Worm (Caenorhabditis elegans) whole organism, L1 larva: Measurements from ENCODE around the gene C02F5.3.
A peak's percentile ranks its signal among the peaks of the same experiment; 100 is the strongest.

ENCODE experiments used
- C04F5.9 ChIP-seq: sonication (generic microtip); optimal IDR thresholded peaks from 2 replicates; lab custom pipeline; 2016; ENCODE audit warnings: missing genetic modification characterization, missing compliant biosample characterization
- C16A3.4 ChIP-seq: fragments of 150-350 bp; optimal IDR thresholded peaks from 2 replicates; lab custom pipeline; 2014; ENCODE audit warnings: missing biosample characterization, missing genetic modification characterization
- C34B4.2 ChIP-seq: sonication (generic microtip); optimal IDR thresholded peaks from 2 replicates; lab custom pipeline; 2017; ENCODE audit warnings: mild to moderate bottlenecking, missing genetic modification characterization, missing compliant biosample characterization
- F16B12.6 ChIP-seq: fragments of 150-350 bp; optimal IDR thresholded peaks from 2 replicates; lab custom pipeline; 2014; ENCODE audit warnings: missing biosample characterization, missing genetic modification characterization
- aly-2 ChIP-seq: fragments of 150-350 bp; optimal IDR thresholded peaks from 2 replicates; lab custom pipeline; 2014; ENCODE audit warnings: missing biosample characterization, missing genetic modification characterization
- ama-1 ChIP-seq: fragments of 150-350 bp; optimal IDR thresholded peaks from 2 replicates; lab custom pipeline; 2014
- blmp-1 ChIP-seq: fragments of 150-350 bp; optimal IDR thresholded peaks from 2 replicates; lab custom pipeline; 2014; ENCODE audit warnings: missing biosample characterization, missing genetic modification characterization
- ceh-8 ChIP-seq: fragments of 200-800 bp; sonication (Bioruptor generic); optimal IDR thresholded peaks from 2 replicates; lab custom pipeline; 2018; ENCODE audit warnings: mild to moderate bottlenecking, missing genetic modification characterization, moderate library complexity, missing compliant biosample characterization
- ceh-90 ChIP-seq: sonication (generic microtip); optimal IDR thresholded peaks from 2 replicates; lab custom pipeline; 2016; ENCODE audit warnings: missing genetic modification characterization, missing compliant biosample characterization
- dpl-1 ChIP-seq, 3 experiments: fragments of 150-350 bp in 2 of 3; sonication (generic microtip) in 1 of 3; optimal IDR thresholded peaks; 2 replicates each; lab custom pipeline; 2014 to 2017; ENCODE audit warnings: missing biosample characterization in 3 of 3, missing genetic modification characterization in 3 of 3, missing genetic modification reagents in 3 of 3
- efl-1 ChIP-seq, 4 experiments: fragments of 150-350 bp; optimal IDR thresholded peaks in 3 of 4; peaks in 1 of 4; 1 replicate in 1 of 4; 2 replicates in 3 of 4; lab custom pipeline; 2014; ENCODE audit warnings: missing biosample characterization in 2 of 4, missing genetic modification characterization in 2 of 4, missing genetic modification reagents in 2 of 4
- egl-13 ChIP-seq: sonication (generic microtip); optimal IDR thresholded peaks from 2 replicates; lab custom pipeline; 2016; ENCODE audit warnings: missing genotype, missing genetic modification reagents, missing genetic modification characterization, missing compliant biosample characterization
- egl-27 ChIP-seq, 2 experiments: fragments of 150-350 bp in 1 of 2; sonication (generic microtip); optimal IDR thresholded peaks; 3 replicates each; lab custom pipeline; 2017 to 2018; ENCODE audit warnings: missing biosample characterization in 2 of 2, missing genetic modification characterization in 2 of 2, missing genetic modification reagents in 2 of 2
- elt-2 ChIP-seq: sonication (generic microtip); optimal IDR thresholded peaks from 2 replicates; lab custom pipeline; 2016; ENCODE audit warnings: missing genetic modification characterization, mild to moderate bottlenecking, inconsistent platforms, missing compliant biosample characterization, missing genetic modification reagents
- fkh-10 ChIP-seq: sonication (generic microtip); optimal IDR thresholded peaks from 2 replicates; lab custom pipeline; 2017; ENCODE audit warnings: missing biosample characterization, missing genetic modification reagents, missing genetic modification characterization
- fkh-8 ChIP-seq: sonication (generic microtip); optimal IDR thresholded peaks from 2 replicates; lab custom pipeline; 2016; ENCODE audit warnings: mild to moderate bottlenecking, missing genetic modification characterization, missing compliant biosample characterization
- fos-1 ChIP-seq: fragments of 150-350 bp; optimal IDR thresholded peaks from 2 replicates; lab custom pipeline; 2014; ENCODE audit warnings: missing biosample characterization, missing genetic modification characterization
- hlh-17 ChIP-seq: fragments of 200-800 bp; sonication (Bioruptor generic); optimal IDR thresholded peaks from 2 replicates; lab custom pipeline; 2018; ENCODE audit warnings: missing genetic modification characterization, mild to moderate bottlenecking, missing compliant biosample characterization, moderate library complexity, borderline replicate concordance
- hlh-4 ChIP-seq: sonication (generic microtip); optimal IDR thresholded peaks from 2 replicates; lab custom pipeline; 2016; ENCODE audit warnings: mild to moderate bottlenecking, missing genetic modification characterization, missing compliant biosample characterization
- hpl-2 ChIP-seq: fragments of 150-350 bp; optimal IDR thresholded peaks from 2 replicates; lab custom pipeline; 2014; ENCODE audit warnings: missing biosample characterization, missing genetic modification reagents, missing genetic modification characterization
- irx-1 ChIP-seq: sonication (generic microtip); optimal IDR thresholded peaks from 2 replicates; lab custom pipeline; 2016; ENCODE audit warnings: missing genetic modification characterization, missing compliant biosample characterization
- jun-1 ChIP-seq: fragments of 150-350 bp; optimal IDR thresholded peaks from 2 replicates; lab custom pipeline; 2014; ENCODE audit warnings: missing biosample characterization, missing genetic modification reagents, missing genetic modification characterization
- lin-13 ChIP-seq: fragments of 150-350 bp; optimal IDR thresholded peaks from 2 replicates; lab custom pipeline; 2014; ENCODE audit warnings: missing biosample characterization, missing genetic modification reagents, missing genetic modification characterization
- lin-15B ChIP-seq: fragments of 150-350 bp; sonication (generic microtip); optimal IDR thresholded peaks from 3 replicates; lab custom pipeline; 2014; ENCODE audit warnings: missing biosample characterization, missing genetic modification characterization
- lin-35 ChIP-seq, 2 experiments: fragments of 150-350 bp; optimal IDR thresholded peaks; 2 replicates each; lab custom pipeline; 2014; ENCODE audit warnings: missing biosample characterization in 2 of 2, missing genetic modification characterization in 2 of 2, missing genetic modification reagents in 2 of 2
- lin-39 ChIP-seq: fragments of 150-350 bp; optimal IDR thresholded peaks from 2 replicates; lab custom pipeline; 2014; ENCODE audit warnings: missing biosample characterization, missing genetic modification reagents, missing genetic modification characterization
- lir-3 ChIP-seq: sonication (generic microtip); optimal IDR thresholded peaks from 2 replicates; lab custom pipeline; 2016; ENCODE audit warnings: mild to moderate bottlenecking, missing genetic modification characterization, moderate library complexity, missing compliant biosample characterization; ENCODE audit not compliant: poor library complexity
- lsy-2 ChIP-seq, 2 experiments: fragments of 150-350 bp; optimal IDR thresholded peaks; 2 replicates each; lab custom pipeline; 2014; ENCODE audit warnings: missing biosample characterization in 2 of 2, missing genetic modification characterization in 2 of 2
- mdl-1 ChIP-seq, 2 experiments: fragments of 150-350 bp; optimal IDR thresholded peaks; 2 replicates each; lab custom pipeline; 2014 to 2017; ENCODE audit warnings: missing biosample characterization in 2 of 2, missing genetic modification characterization in 2 of 2, inconsistent platforms in 1 of 2
- mep-1 ChIP-seq: fragments of 150-350 bp; optimal IDR thresholded peaks from 2 replicates; lab custom pipeline; 2014; ENCODE audit warnings: missing biosample characterization, missing genetic modification characterization
- nhr-19 ChIP-seq: fragments of 200-800 bp; sonication (Bioruptor generic); conservative IDR thresholded peaks from 2 replicates; pipeline ENCODE4 v1.3.6; 2022; ENCODE audit warnings: missing genetic modification characterization, missing compliant biosample characterization
- nhr-20 ChIP-seq: sonication (generic microtip); optimal IDR thresholded peaks from 2 replicates; lab custom pipeline; 2016; ENCODE audit warnings: mild to moderate bottlenecking, missing genetic modification characterization, missing compliant biosample characterization
- nhr-237 ChIP-seq: fragments of 150-350 bp; optimal IDR thresholded peaks from 2 replicates; lab custom pipeline; 2014; ENCODE audit warnings: missing biosample characterization, missing genetic modification characterization
- nhr-28 ChIP-seq: fragments of 150-350 bp; optimal IDR thresholded peaks from 2 replicates; lab custom pipeline; 2014; ENCODE audit warnings: missing biosample characterization, missing genetic modification characterization
- nhr-47 ChIP-seq: sonication (generic microtip); optimal IDR thresholded peaks from 2 replicates; lab custom pipeline; 2016; ENCODE audit warnings: mild to moderate bottlenecking, missing genetic modification characterization, moderate library complexity, missing compliant biosample characterization
- nhr-76 ChIP-seq: sonication (generic microtip); optimal IDR thresholded peaks from 2 replicates; lab custom pipeline; 2017; ENCODE audit warnings: missing biosample characterization, missing genetic modification characterization
- nhr-77 ChIP-seq: fragments of 150-350 bp; optimal IDR thresholded peaks from 2 replicates; lab custom pipeline; 2014; ENCODE audit warnings: missing biosample characterization, missing genetic modification characterization
- nhr-85 ChIP-seq: sonication (generic microtip); peaks from one replicate; lab custom pipeline; 2016; ENCODE audit warnings: missing genetic modification characterization, inconsistent platforms, missing compliant biosample characterization
- nhr-90 ChIP-seq: sonication (generic microtip); optimal IDR thresholded peaks from 2 replicates; lab custom pipeline; 2016; ENCODE audit warnings: mild to moderate bottlenecking, missing genetic modification characterization, missing compliant biosample characterization; ENCODE audit not compliant: poor library complexity
- pag-3 ChIP-seq: sonication (generic microtip); optimal IDR thresholded peaks from 2 replicates; lab custom pipeline; 2017; ENCODE audit warnings: missing genetic modification characterization, mild to moderate bottlenecking, missing compliant biosample characterization, antibody characterized with exemption, borderline replicate concordance; ENCODE audit not compliant: insufficient read depth
- rnt-1 ChIP-seq: sonication (generic microtip); optimal IDR thresholded peaks from 2 replicates; lab custom pipeline; 2016; ENCODE audit warnings: mild to moderate bottlenecking, missing genetic modification characterization, moderate library complexity, missing compliant biosample characterization
- snpc-4 ChIP-seq: fragments of 150-350 bp; optimal IDR thresholded peaks from 2 replicates; lab custom pipeline; 2014; ENCODE audit warnings: missing biosample characterization, missing genetic modification characterization
- sptf-1 ChIP-seq: fragments of 150-350 bp; optimal IDR thresholded peaks from 2 replicates; lab custom pipeline; 2014; ENCODE audit warnings: missing biosample characterization, missing genetic modification characterization
- sup-37 ChIP-seq: fragments of 200-800 bp; sonication (Bioruptor generic); optimal IDR thresholded peaks from 2 replicates; lab custom pipeline; 2018; ENCODE audit warnings: mild to moderate bottlenecking, missing genetic modification characterization, missing compliant biosample characterization
- swsn-7 ChIP-seq: sonication (generic microtip); optimal IDR thresholded peaks from 2 replicates; lab custom pipeline; 2016; ENCODE audit warnings: missing genetic modification characterization, missing compliant biosample characterization
- tlp-1 ChIP-seq: fragments of 150-350 bp; optimal IDR thresholded peaks from 2 replicates; lab custom pipeline; 2014; ENCODE audit warnings: missing biosample characterization, missing genetic modification characterization
- unc-130 ChIP-seq: fragments of 150-350 bp; optimal IDR thresholded peaks from 2 replicates; lab custom pipeline; 2017; ENCODE audit warnings: missing biosample characterization, missing genetic modification characterization, inconsistent platforms
- unc-30 ChIP-seq: sonication (generic microtip); optimal IDR thresholded peaks from 2 replicates; lab custom pipeline; 2017; ENCODE audit warnings: missing biosample characterization, missing genetic modification characterization
- unc-86 ChIP-seq: sonication (generic microtip); optimal IDR thresholded peaks from 2 replicates; lab custom pipeline; 2016; ENCODE audit warnings: missing genetic modification characterization, missing compliant biosample characterization
- unc-98 ChIP-seq: fragments of 200-800 bp; sonication (Bioruptor generic); IDR thresholded peaks from 2 replicates; pipeline ENCODE4 v1.3.6; 2022; ENCODE audit warnings: missing genetic modification characterization, missing compliant biosample characterization
- ztf-4 ChIP-seq: fragments of 150-350 bp; optimal IDR thresholded peaks from 2 replicates; lab custom pipeline; 2014; ENCODE audit warnings: missing biosample characterization, missing genetic modification characterization

The C02F5.3 gene

DNA sequence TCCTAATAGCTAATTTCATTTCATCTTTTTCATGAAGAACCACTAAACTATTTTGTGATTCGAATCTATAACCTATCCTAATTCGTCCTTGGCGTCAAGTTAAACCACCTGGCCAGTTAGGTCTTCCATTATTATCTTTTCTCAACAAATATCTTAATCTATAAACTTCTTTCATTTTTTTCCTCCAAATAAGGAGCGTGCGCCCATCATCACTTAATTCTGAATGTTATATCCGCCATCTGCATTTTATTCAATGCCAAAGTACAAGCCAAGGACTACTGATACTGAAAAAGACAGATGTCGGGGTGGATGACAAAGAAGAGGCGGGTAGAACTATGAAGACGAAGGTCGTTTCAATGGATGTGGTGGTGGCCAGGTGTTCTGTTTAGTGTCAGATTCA, 16.8 kb upstream of the C02F5.3 start (continued):
- TF ChIP-seq lir-3 (no peak), lin-15B (tag; lab: Kevin White, UChicago) (no peak), egl-13 (tag; lab: Kevin White, UChicago) (no peak), unc-98 (GFP tag; lab: Robert Waterston, UW) (no peak), C16A3.4 (tag; lab: Kevin White, UChicago) (no peak), snpc-4 (tag; lab: Kevin White, UChicago) (no peak), F16B12.6 (no peak), unc-30 (tag; lab: Kevin White, UChicago) (no peak), pag-3 (tag; lab: Kevin White, UChicago) (no peak), lin-13 (GFP tag; lab: Kevin White, UChicago) (peak; percentile 11)
- TF ChIP-seq, all 84 proteins: peak for 10

DNA sequence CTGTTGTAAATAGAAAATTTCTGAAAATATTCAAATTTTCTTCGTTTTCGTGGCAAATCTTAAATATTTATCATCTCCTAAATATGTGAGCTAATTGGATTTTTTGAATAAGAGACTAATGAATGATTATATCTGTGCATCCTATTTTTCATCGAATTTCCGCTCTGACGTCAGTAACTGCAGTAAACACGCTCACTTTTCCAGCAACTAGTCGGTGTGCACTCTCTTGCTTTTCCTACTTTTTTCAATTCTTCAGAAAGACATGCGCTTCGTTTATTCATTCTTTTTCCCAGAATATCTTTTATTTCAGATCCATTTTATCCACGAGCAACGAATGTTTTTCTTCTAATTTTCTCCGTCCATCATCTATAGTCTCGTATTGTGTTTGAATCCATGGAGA, 16.2 kb upstream of the C02F5.3 start:
- TF ChIP-seq jun-1 (tag; lab: Kevin White, UChicago) (no peak), efl-1 (optimal IDR thresholded peaks at IDR 0.05; lab: Kevin White, UChicago) (no peak), efl-1 (GFP tag; optimal IDR thresholded peaks at IDR 0.05 in 1 of 2; lab: Kevin White, UChicago) (no peak), ceh-90 (tag; lab: Kevin White, UChicago) (no peak), swsn-7 (peak; percentile 43), fos-1 (tag; lab: Kevin White, UChicago) (no peak), pag-3 (tag; lab: Kevin White, UChicago) (no peak), nhr-28 (no peak), nhr-47 (tag; lab: Kevin White, UChicago) (peak; percentile 70), unc-86 (peak; percentile 91), C16A3.4 (tag; lab: Kevin White, UChicago) (no peak), C34B4.2 (tag; lab: Kevin White, UChicago) (no peak), hlh-17 (GFP tag; lab: Kevin White, UChicago) (no peak), lin-39 (tag; lab: Kevin White, UChicago) (no peak), unc-130 (no peak), nhr-237 (tag; lab: Kevin White, UChicago) (no peak), snpc-4 (tag; lab: Kevin White, UChicago) (no peak), ceh-8 (GFP tag; lab: Kevin White, UChicago) (no peak), aly-2 (tag; lab: Kevin White, UChicago) (no peak), C04F5.9 (no peak), nhr-77 (tag; lab: Kevin White, UChicago) (no peak), fkh-8 (tag; lab: Kevin White, UChicago) (peak; percentile 71), dpl-1 (GFP tag; optimal IDR thresholded peaks at IDR 0.05; lab: Kevin White, UChicago) (no peak), elt-2 (tag; lab: Kevin White, UChicago) (no peak), hpl-2 (GFP tag; lab: Kevin White, UChicago) (no peak), nhr-19 (no peak), irx-1 (tag; lab: Kevin White, UChicago) (no peak), unc-98 (GFP tag; lab: Robert Waterston, UW) (no peak), lin-13 (GFP tag; lab: Kevin White, UChicago) (no peak), fkh-10 (no peak), mdl-1 (tag; optimal IDR thresholded peaks at IDR 0.05; lab: Kevin White, UChicago) (no peak), mep-1 (tag; lab: Kevin White, UChicago) (no peak), nhr-76 (no peak), blmp-1 (tag; lab: Kevin White, UChicago) (no peak), ama-1 (no peak), nhr-20 (tag; lab: Kevin White, UChicago) (no peak), lin-35 (GFP tag; optimal IDR thresholded peaks at IDR 0.05; lab: Kevin White, UChicago) (no peak), nhr-85 (tag; lab: Kevin White, UChicago) (no peak), sup-37 (GFP tag; lab: Kevin White, UChicago) (no peak), egl-27 (tag; optimal IDR thresholded peaks at IDR 0.05; lab: Kevin White, UChicago) (no peak), lsy-2 (tag; optimal IDR thresholded peaks at IDR 0.05; lab: Kevin White, UChicago) (no peak), ztf-4 (tag; lab: Kevin White, UChicago) (peak; percentile 45), F16B12.6 (no peak), rnt-1 (tag; lab: Kevin White, UChicago) (no peak), sptf-1 (tag; lab: Kevin White, UChicago) (no peak), hlh-4 (no peak), tlp-1 (tag; lab: Kevin White, UChicago) (no peak), nhr-90 (no peak), lin-15B (tag; lab: Kevin White, UChicago) (no peak)
